Worm (Caenorhabditis elegans): ENCODE data around the gene lgg-3.

Gene lgg-3

ce11 chrIII:5727827-5728226 lies 30.0 kb upstream of the lgg-3 start, which contains the start of gene egg-1 (continued):
- TF ChIP-seq ceh-40 (GFP tag; IDR thresholded peaks at IDR 0.05), result no peak
- peak; percentile 70; the same call in 1 of the 2 replicates for TF ChIP-seq aptf-2 (GFP tag; conservative IDR thresholded peaks at IDR 0.05)
- TF ChIP-seq ekl-4 (GFP tag; IDR thresholded peaks at IDR 0.05), result 0 out of 2 replicates have a peak, but pooled peaks have one; percentile 59
- TF ChIP-seq nhr-27 (tag; optimal IDR thresholded peaks at IDR 0.05), result no peak
- TF ChIP-seq snpc-3.4 (tag; optimal IDR thresholded peaks at IDR 0.05), result peak; percentile 93
- peak; percentile 74 for TF ChIP-seq ztf-18 (tag; optimal IDR thresholded peaks at IDR 0.05)
- peak; percentile 44; the same call in 1 of the 2 replicates for TF ChIP-seq Y53G8AR.9 (GFP tag; conservative IDR thresholded peaks at IDR 0.05)
- TF ChIP-seq C06A6.2 (GFP tag; conservative IDR thresholded peaks at IDR 0.05), result no peak
- no peak for TF ChIP-seq hlh-26 (GFP tag; conservative IDR thresholded peaks at IDR 0.05)
- no peak for TF ChIP-seq chd-7 (tag; optimal IDR thresholded peaks at IDR 0.05)
- peak; percentile 85 for TF ChIP-seq him-1 (tag; optimal IDR thresholded peaks at IDR 0.05)
- TF ChIP-seq tbx-9 (tag; optimal IDR thresholded peaks at IDR 0.05; ENCODE audit: borderline replicate concordance), result no peak
- TF ChIP-seq Y95B8A.8 (GFP tag; IDR thresholded peaks at IDR 0.05), result peak; percentile 93
- TF ChIP-seq hsf-1 (GFP tag; IDR thresholded peaks at IDR 0.05), result peak; percentile 89
- TF ChIP-seq C17E4.6 (GFP tag; IDR thresholded peaks at IDR 0.05), result no peak; the same call in 1 of the 2 replicates
- peak; percentile 53 for TF ChIP-seq ceh-100 (GFP tag; IDR thresholded peaks at IDR 0.05)
- no peak for TF ChIP-seq rec-8 (tag; optimal IDR thresholded peaks at IDR 0.05)
- no peak for TF ChIP-seq lin-26 (GFP tag; IDR thresholded peaks at IDR 0.05)
- peak; percentile 98 for TF ChIP-seq F33H1.4 (GFP tag; IDR thresholded peaks at IDR 0.05)
- TF ChIP-seq egl-44 (GFP tag; IDR thresholded peaks at IDR 0.05), result no peak
- peak; percentile 21 for TF ChIP-seq snpc-1.1 (tag; optimal IDR thresholded peaks at IDR 0.05; ENCODE audit: insufficient read depth)
- peak; percentile 99 for TF ChIP-seq madf-6 (GFP tag; IDR thresholded peaks at IDR 0.05)
- no peak for TF ChIP-seq ztf-6 (GFP tag; IDR thresholded peaks at IDR 0.05)
- no peak for TF ChIP-seq ccch-3 (GFP tag; optimal IDR thresholded peaks at IDR 0.05)
- no peak for TF ChIP-seq rpc-1 (optimal IDR thresholded peaks at IDR 0.05)
- no peak for TF ChIP-seq rpc-1 (tag; optimal IDR thresholded peaks at IDR 0.05)
- peak; percentile 17; the same call in 1 of the 2 replicates for TF ChIP-seq attf-3 (GFP tag; conservative IDR thresholded peaks at IDR 0.05)
- no peak for TF ChIP-seq lag-1 (GFP tag; IDR thresholded peaks at IDR 0.05)
- 0 out of 2 replicates have a peak, but pooled peaks have one; percentile 17 for TF ChIP-seq Y53F4B.3 (GFP tag; IDR thresholded peaks at IDR 0.05)
- TF ChIP-seq ztf-3 (GFP tag; optimal IDR thresholded peaks at IDR 0.05), result no peak
- peak; percentile 67 for TF ChIP-seq pbrm-1 (GFP tag; IDR thresholded peaks at IDR 0.05)
- peak; percentile 98 for TF ChIP-seq xnd-1 (tag; optimal IDR thresholded peaks at IDR 0.05)
- peak; percentile 93 for TF ChIP-seq snpc-1.3 (tag; optimal IDR thresholded peaks at IDR 0.05; ENCODE audit: insufficient read depth)
- no peak for TF ChIP-seq somi-1 (GFP tag; optimal IDR thresholded peaks at IDR 0.05)
- TF ChIP-seq madf-3 (GFP tag; IDR thresholded peaks at IDR 0.05), result peak; percentile 83
- peak; percentile 78 for TF ChIP-seq B0019.2 (GFP tag; conservative IDR thresholded peaks at IDR 0.05)
- TF ChIP-seq aptf-3 (GFP tag; IDR thresholded peaks at IDR 0.05), result no peak
- TF ChIP-seq ama-1 (optimal IDR thresholded peaks at IDR 0.05), result no peak
- no peak for TF ChIP-seq ama-1 (GFP tag; optimal IDR thresholded peaks at IDR 0.05)
- TF ChIP-seq F55B11.4 (tag; optimal IDR thresholded peaks at IDR 0.05; ENCODE audit: borderline replicate concordance, insufficient read depth), result no peak
- no peak for TF ChIP-seq T26A5.8 (tag; optimal IDR thresholded peaks at IDR 0.05)
- no peak for TF ChIP-seq zfh-2 (GFP tag; conservative IDR thresholded peaks at IDR 0.05)
- TF ChIP-seq nhr-80 (tag; optimal IDR thresholded peaks at IDR 0.05), result no peak
- no peak for TF ChIP-seq F22D6.2 (tag; optimal IDR thresholded peaks at IDR 0.05)
- TF ChIP-seq ztf-28 (GFP tag; IDR thresholded peaks at IDR 0.05), result 0 out of 2 replicates have a peak, but pooled peaks have one; percentile 58
- TF ChIP-seq zim-3 (tag; optimal IDR thresholded peaks at IDR 0.05), result no peak
- TF ChIP-seq mes-4 (tag; optimal IDR thresholded peaks at IDR 0.05), result no peak
- TF ChIP-seq ceh-58 (GFP tag; IDR thresholded peaks at IDR 0.05), result no peak
- TF ChIP-seq die-1 (tag; optimal IDR thresholded peaks at IDR 0.05), result no peak

Data from whole organism, young adult.